Fruit fly (Drosophila melanogaster) whole organism, wandering third instar larva: ENCODE measurements around the gene CG5021.

Experiments
- Abd-B ChIP-seq: fragments of >200 bp; optimal IDR thresholded peaks from 2 replicates; lab custom pipeline; 2017; ENCODE audit warnings: missing biosample characterization, missing genetic modification characterization
- CG32264 ChIP-seq: fragments of 200-800 bp; sonication (Bioruptor generic); optimal IDR thresholded peaks from 2 replicates; lab custom pipeline; 2016; ENCODE audit warnings: missing biosample characterization, missing genetic modification characterization
- CG9705 ChIP-seq: fragments of 200-800 bp; sonication (Bioruptor generic); optimal IDR thresholded peaks from 2 replicates; lab custom pipeline; 2018; ENCODE audit warnings: missing biosample characterization, mild to moderate bottlenecking, missing genetic modification characterization
- CrebA ChIP-seq: fragments of 200-800 bp; sonication (Bioruptor generic); optimal IDR thresholded peaks from 2 replicates; lab custom pipeline; 2016; ENCODE audit warnings: missing biosample characterization, mild to moderate bottlenecking, missing genetic modification characterization, borderline replicate concordance
- Dfd ChIP-seq: fragments of >200 bp; optimal IDR thresholded peaks from 2 replicates; lab custom pipeline; 2017; ENCODE audit warnings: missing biosample characterization, missing genetic modification characterization
- Dif ChIP-seq: fragments of 200-275, 200-300 bp; sonication (Bioruptor generic); optimal IDR thresholded peaks from 2 replicates; lab custom pipeline; 2018; ENCODE audit warnings: missing biosample characterization, missing genetic modification characterization; ENCODE audit not compliant: partially characterized antibody
- GATAd ChIP-seq: sonication (Bioruptor generic); optimal IDR thresholded peaks from 2 replicates; lab custom pipeline; 2016; ENCODE audit warnings: missing biosample characterization, missing genetic modification characterization
- HLH106 ChIP-seq: fragments of 200-800 bp; optimal IDR thresholded peaks from 3 replicates; lab custom pipeline; 2019; ENCODE audit warnings: missing biosample characterization, mild to moderate bottlenecking, missing genetic modification characterization, moderate library complexity
- Hnf4 ChIP-seq: fragments of 200-800 bp; sonication (Bioruptor generic); optimal IDR thresholded peaks from 2 replicates; lab custom pipeline; 2016; ENCODE audit warnings: missing biosample characterization, mild to moderate bottlenecking, missing genetic modification characterization
- Hr78 ChIP-seq: fragments of >200 bp; optimal IDR thresholded peaks from 2 replicates; lab custom pipeline; 2017; ENCODE audit warnings: missing biosample characterization, missing genetic modification characterization
- Hr83 ChIP-seq: fragments of 200-300 bp; sonication (Bioruptor generic); optimal IDR thresholded peaks from 2 replicates; lab custom pipeline; 2016; ENCODE audit warnings: missing biosample characterization, mild to moderate bottlenecking, missing genetic modification characterization, moderate library complexity; ENCODE audit not compliant: poor library complexity, severe bottlenecking
- Jra ChIP-seq: sonication (Bioruptor generic); optimal IDR thresholded peaks from 2 replicates; lab custom pipeline; 2016; ENCODE audit warnings: missing biosample characterization, missing genetic modification characterization
- Mio ChIP-seq: sonication (Bioruptor generic); optimal IDR thresholded peaks from 2 replicates; lab custom pipeline; 2016; ENCODE audit warnings: missing biosample characterization, missing genetic modification characterization
- Myc ChIP-seq: fragments of >200 bp; optimal IDR thresholded peaks from 2 replicates; lab custom pipeline; 2017
- N ChIP-seq: fragments of >200 bp; optimal IDR thresholded peaks from 2 replicates; lab custom pipeline; 2018; ENCODE audit warnings: missing biosample characterization, missing external identifiers, missing genetic modification characterization
- OdsH ChIP-seq: fragments of 200-800 bp; sonication (Bioruptor generic); optimal IDR thresholded peaks from 2 replicates; lab custom pipeline; 2016; ENCODE audit warnings: missing biosample characterization, mild to moderate bottlenecking, missing genetic modification characterization
- Rel ChIP-seq, 2 experiments: fragments of 200-800 bp; sonication (Bioruptor generic) in 1 of 2; optimal IDR thresholded peaks; 2 replicates in 1 of 2; 3 replicates in 1 of 2; lab custom pipeline; 2016 to 2019; ENCODE audit warnings: mild to moderate bottlenecking in 2 of 2, missing biosample characterization in 2 of 2, missing genetic modification characterization in 2 of 2, moderate library complexity in 1 of 2
- Sp1 ChIP-seq: fragments of 200-800 bp; sonication (Bioruptor generic); optimal IDR thresholded peaks from 3 replicates; lab custom pipeline; 2019; ENCODE audit warnings: missing biosample characterization, mild to moderate bottlenecking, missing genetic modification characterization, moderate library complexity
- Vsx2 ChIP-seq: fragments of 200-300, 225-300 bp; sonication (Bioruptor generic); optimal IDR thresholded peaks from 2 replicates; lab custom pipeline; 2018; ENCODE audit warnings: missing biosample characterization, missing genetic modification characterization; ENCODE audit not compliant: partially characterized antibody
- br ChIP-seq: fragments of 200-800 bp; sonication (Bioruptor generic); optimal IDR thresholded peaks from 2 replicates; lab custom pipeline; 2016; ENCODE audit warnings: missing biosample characterization, missing genetic modification characterization
- brk ChIP-seq: fragments of 200-800 bp; sonication (Bioruptor generic); optimal IDR thresholded peaks from 2 replicates; lab custom pipeline; 2016; ENCODE audit warnings: missing biosample characterization, mild to moderate bottlenecking, missing genetic modification characterization
- dl ChIP-seq, 2 experiments: fragments of 175-275, 200-275 bp in 1 of 2; fragments of 200-275 bp in 1 of 2; sonication (Bioruptor generic); optimal IDR thresholded peaks; lab custom pipeline; 2018; ENCODE audit warnings: mild to moderate bottlenecking in 2 of 2, missing biosample characterization in 2 of 2, missing genetic modification characterization in 2 of 2, moderate library complexity in 2 of 2; ENCODE audit not compliant: partially characterized antibody in 2 of 2, insufficient read depth in 1 of 2
- dmrt93B ChIP-seq: fragments of 200-800 bp; sonication (Bioruptor generic); optimal IDR thresholded peaks from 2 replicates; lab custom pipeline; 2018; ENCODE audit warnings: missing biosample characterization, mild to moderate bottlenecking, missing genetic modification characterization
- dsf ChIP-seq: sonication (Bioruptor generic); optimal IDR thresholded peaks from 2 replicates; lab custom pipeline; 2016; ENCODE audit warnings: missing biosample characterization, missing genetic modification characterization, borderline replicate concordance
- ey ChIP-seq: fragments of 200-800 bp; sonication (Bioruptor generic); optimal IDR thresholded peaks from 2 replicates; lab custom pipeline; 2016; ENCODE audit warnings: missing biosample characterization, missing genetic modification characterization
- foxo ChIP-seq, 2 experiments: fragments of 200-800 bp; sonication (Bioruptor generic); optimal IDR thresholded peaks; 2 replicates in 1 of 2; 3 replicates in 1 of 2; lab custom pipeline; 2016 to 2017; ENCODE audit warnings: missing biosample characterization in 2 of 2, missing genetic modification characterization in 2 of 2
- fru ChIP-seq: fragments of 200-800 bp; sonication (Bioruptor generic); optimal IDR thresholded peaks from 3 replicates; lab custom pipeline; 2016; ENCODE audit warnings: missing biosample characterization, mild to moderate bottlenecking, missing genetic modification characterization
- h ChIP-seq: fragments of 200-800 bp; sonication (Bioruptor generic); optimal IDR thresholded peaks from 3 replicates; lab custom pipeline; 2016; ENCODE audit warnings: missing biosample characterization, mild to moderate bottlenecking, missing genetic modification characterization
- jim ChIP-seq: fragments of 175-275, 200-325 bp; sonication (Bioruptor generic); optimal IDR thresholded peaks from 2 replicates; lab custom pipeline; 2016; ENCODE audit warnings: missing biosample characterization, mild to moderate bottlenecking, missing genetic modification characterization
- lola ChIP-seq: fragments of >200 bp; optimal IDR thresholded peaks from 2 replicates; lab custom pipeline; 2017; ENCODE audit warnings: missing biosample characterization, missing genetic modification characterization
- pan ChIP-seq: fragments of >200 bp; optimal IDR thresholded peaks from 2 replicates; lab custom pipeline; 2017
- psq ChIP-seq: fragments of 200-800 bp; sonication (Bioruptor generic); optimal IDR thresholded peaks from 3 replicates; lab custom pipeline; 2017; ENCODE audit warnings: missing biosample characterization, mild to moderate bottlenecking, missing genetic modification characterization, moderate library complexity
- rgr ChIP-seq: fragments of 200-800 bp; sonication (Bioruptor generic); optimal IDR thresholded peaks from 3 replicates; lab custom pipeline; 2016; ENCODE audit warnings: missing biosample characterization, mild to moderate bottlenecking, missing genetic modification characterization
- sage ChIP-seq: fragments of 200-800 bp; sonication (Bioruptor generic); optimal IDR thresholded peaks from 2 replicates; lab custom pipeline; 2016; ENCODE audit warnings: missing biosample characterization, mild to moderate bottlenecking, missing genetic modification characterization
- sv ChIP-seq: fragments of 200-800 bp; sonication (Bioruptor generic); optimal IDR thresholded peaks from 3 replicates; lab custom pipeline; 2016; ENCODE audit warnings: missing biosample characterization, missing genetic modification characterization
- tai ChIP-seq: sonication (Bioruptor generic); optimal IDR thresholded peaks from 2 replicates; lab custom pipeline; 2016; ENCODE audit warnings: missing biosample characterization, missing genetic modification characterization
- usp ChIP-seq: fragments of >200 bp; optimal IDR thresholded peaks from 2 replicates; lab custom pipeline; 2017; ENCODE audit warnings: missing biosample characterization, missing genetic modification characterization
- woc ChIP-seq: sonication (Bioruptor generic); optimal IDR thresholded peaks from 2 replicates; lab custom pipeline; 2016; ENCODE audit warnings: missing biosample characterization, mild to moderate bottlenecking, missing genetic modification characterization

Gene CG5021

DNA sequence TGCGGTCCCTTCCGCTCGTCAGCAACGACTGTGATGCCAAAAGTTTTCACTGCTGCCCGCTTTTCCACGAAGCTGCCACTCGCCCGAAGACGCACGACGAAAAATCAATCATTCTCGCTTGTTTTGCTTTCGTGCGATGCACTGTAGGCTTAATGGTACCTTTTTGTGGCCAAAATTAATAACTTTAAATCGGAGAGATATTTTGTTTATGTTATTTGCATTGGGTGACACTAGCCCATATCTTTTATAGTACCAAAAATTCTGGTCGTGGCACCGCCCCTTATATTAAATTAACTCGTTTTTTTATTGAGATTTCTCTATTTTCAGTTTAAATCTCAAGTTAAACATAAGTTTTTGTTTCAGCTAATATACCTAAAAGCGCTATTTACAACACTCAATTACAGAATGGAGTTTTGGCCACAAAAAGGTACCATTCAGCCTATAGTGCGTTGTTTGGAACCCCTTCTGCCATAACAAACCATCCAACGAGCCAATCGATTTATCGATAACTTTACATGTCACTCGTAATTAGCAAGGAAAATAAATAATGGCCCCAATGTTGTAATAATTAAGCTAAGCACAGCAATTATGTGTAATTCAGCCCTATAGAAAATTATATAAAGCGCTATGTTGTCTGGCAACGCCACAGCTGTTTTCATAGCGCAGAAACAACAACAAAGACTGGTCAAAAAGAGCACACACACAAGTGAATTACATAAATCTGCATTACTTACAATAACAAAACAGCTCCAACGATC lies 13.3 kb upstream of the CG5021 start (continued):
- TF ChIP-seq Rel (GFP tag; optimal IDR thresholded peaks at IDR 0.05; lab: Kevin White, UChicago) (no peak), Rel (tag; optimal IDR thresholded peaks at IDR 0.05; lab: Kevin White, UChicago) (no peak), Dif (GFP tag; lab: Kevin White, UChicago) (peak; percentile 4), Vsx2 (GFP tag; lab: Kevin White, UChicago) (peak; percentile 53), GATAd (GFP tag; lab: Kevin White, UChicago) (no peak), Sp1 (GFP tag; lab: Kevin White, UChicago) (peak; percentile 61)
- TF ChIP-seq, all 38 proteins: peak for 14

DNA sequence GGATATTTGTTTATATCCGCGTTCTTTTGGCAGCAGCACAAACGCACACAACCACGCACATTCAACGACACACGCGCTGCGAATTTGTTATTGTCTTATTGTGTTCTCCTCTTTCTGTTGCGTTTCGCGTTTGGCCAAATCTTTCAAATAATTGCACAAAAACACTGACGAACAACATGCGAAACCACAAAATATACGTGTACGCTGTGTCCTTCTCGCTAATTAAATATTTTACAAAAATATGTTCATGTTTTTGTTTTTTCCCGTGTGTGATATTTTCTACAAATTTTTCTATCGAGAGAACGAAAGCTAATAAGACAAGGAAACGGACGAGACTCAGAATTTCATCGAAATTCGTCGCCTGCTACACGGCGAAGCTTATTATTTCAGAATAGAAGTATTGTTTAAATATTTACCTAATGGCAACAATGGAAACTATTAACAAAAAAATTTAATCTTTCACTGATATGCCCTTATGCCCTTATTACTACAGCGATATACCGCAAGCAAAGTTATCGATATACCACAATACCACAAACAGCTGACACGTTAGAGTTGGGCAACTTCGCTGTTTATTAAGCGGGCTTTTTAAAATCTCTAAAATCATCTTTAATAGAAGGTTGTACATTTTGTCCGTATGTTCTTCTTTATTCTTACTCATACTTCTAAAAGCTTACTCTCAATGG lies 12.5 kb upstream of the CG5021 start, which contains the start of the genes CG43783 and orb2:
Gene CG43783 (minus strand): TSS at position 311 of the 686 bp plus-strand sequence.
Gene orb2 (minus strand): TSS at position 502 of the 686 bp plus-strand sequence.
- TF ChIP-seq CG9705 (GFP tag; lab: Kevin White, UChicago) (no peak), usp (GFP tag; lab: Kevin White, UChicago) (no peak), fru (GFP tag; lab: Kevin White, UChicago) (peak; percentile 89), Abd-B (GFP tag; lab: Kevin White, UChicago) (no peak), dsf (no peak), h (GFP tag; lab: Kevin White, UChicago) (no peak), Hr83 (GFP tag; lab: Kevin White, UChicago) (peak; percentile 6), OdsH (GFP tag; lab: Kevin White, UChicago) (no peak), dl (GFP tag; optimal IDR thresholded peaks at IDR 0.05; lab: Kevin White, UChicago; ENCODE audit: insufficient read depth in 1 of 2, partially characterized antibody in 2 of 2) (no peak), ey (GFP tag; lab: Kevin White, UChicago) (no peak), Mio (GFP tag; lab: Kevin White, UChicago) (no peak), Hnf4 (no peak), Hr78 (GFP tag; lab: Kevin White, UChicago) (no peak), Myc (lab: Kevin White, UChicago) (no peak), N (no peak), CrebA (GFP tag; lab: Kevin White, UChicago) (no peak), rgr (GFP tag; lab: Kevin White, UChicago) (no peak), Rel (GFP tag; optimal IDR thresholded peaks at IDR 0.05; lab: Kevin White, UChicago) (no peak), Rel (tag; optimal IDR thresholded peaks at IDR 0.05; lab: Kevin White, UChicago) (no peak), Vsx2 (GFP tag; lab: Kevin White, UChicago) (peak; percentile 64), foxo (GFP tag; optimal IDR thresholded peaks at IDR 0.05; lab: Kevin White, UChicago) (no peak), pan (lab: Kevin White, UChicago) (no peak), lola (no peak), brk (GFP tag; lab: Kevin White, UChicago) (no peak), CG32264 (GFP tag; lab: Kevin White, UChicago) (peak; percentile 10), sv (GFP tag; lab: Kevin White, UChicago) (no peak), Dfd (GFP tag; lab: Kevin White, UChicago) (no peak), br (GFP tag; lab: Kevin White, UChicago) (no peak), psq (GFP tag; lab: Kevin White, UChicago) (peak; percentile 31), woc (GFP tag; lab: Kevin White, UChicago) (no peak), HLH106 (tag; lab: Kevin White, UChicago) (no peak), Jra (GFP tag; lab: Kevin White, UChicago) (no peak), dmrt93B (GFP tag; lab: Kevin White, UChicago) (no peak), tai (GFP tag; lab: Kevin White, UChicago) (no peak), sage (no peak), Sp1 (GFP tag; lab: Kevin White, UChicago) (no peak), Dif (GFP tag; lab: Kevin White, UChicago) (no peak), jim (GFP tag; lab: Kevin White, UChicago) (no peak), GATAd (GFP tag; lab: Kevin White, UChicago) (no peak)
